Fruit fly (Drosophila melanogaster) S2 (cell line): ENCODE data around the gene CG6420.

Experiments used
- CG8478 ChIP-seq: fragments of >200 bp; optimal IDR thresholded peaks from 2 replicates; lab custom pipeline; 2018
- CTCF ChIP-seq, 2 experiments: fragments of >200 bp; optimal IDR thresholded peaks; 2 replicates each; lab custom pipeline; 2018

DNA sequence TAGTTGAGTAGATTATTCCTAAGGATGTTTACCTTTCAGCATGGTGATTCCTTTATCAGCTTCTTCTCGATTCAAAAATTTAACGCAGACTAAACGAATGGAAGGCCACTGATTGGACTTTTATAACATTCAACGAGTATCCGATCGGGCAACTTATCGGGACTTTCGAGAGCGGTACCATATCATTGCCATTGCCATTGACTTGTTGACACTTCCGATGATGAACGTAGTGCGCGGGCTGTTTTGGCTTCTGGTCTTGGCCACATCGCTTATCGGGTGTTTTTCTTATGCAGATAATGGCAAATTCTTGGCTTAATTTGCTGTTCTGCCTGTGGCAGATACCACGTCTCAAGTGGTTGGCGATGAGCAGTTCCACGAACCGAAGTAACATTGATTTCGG, 11.2 kb upstream of the CG6420 start, which contains the start of gene CG6403:
- TF ChIP-seq CG8478 (no peak), CTCF (optimal IDR thresholded peaks at IDR 0.05; lab: Kevin White, UChicago) (no peak)
